Worm (Caenorhabditis elegans): Measurements from ENCODE around the gene irld-18.
"Not testable (repeated sequence)": the region's sequence is repeated elsewhere in the genome, so short reads cannot be mapped to it uniquely, and the experiment has no call there.

ce11 chrIV:14551870-14552269 lies 29.0 kb downstream of the irld-18 start, which contains the start of gene pals-30:
- not testable (repeated sequence) for TF ChIP-seq sptf-1 (tag; optimal IDR thresholded peaks at IDR 0.05); unc-39 (tag; optimal IDR thresholded peaks at IDR 0.05); lsy-2 (tag; optimal IDR thresholded peaks at IDR 0.05); snpc-4 (tag; optimal IDR thresholded peaks at IDR 0.05); elt-3 (tag; optimal IDR thresholded peaks at IDR 0.05); ces-1 (GFP tag; optimal IDR thresholded peaks at IDR 0.05)
